Worm (Caenorhabditis elegans) whole organism, young adult: ENCODE measurements around the gene R11D1.13.

Source experiments
- B0019.2 ChIP-seq: fragments of 200-800 bp; sonication (Bioruptor generic); conservative IDR thresholded peaks from 2 replicates; pipeline ENCODE4 v1.3.6; 2022; ENCODE audit warnings: missing genetic modification reagents, missing genetic modification characterization, missing compliant biosample characterization
- B0035.1 ChIP-seq: sonication (generic microtip); optimal IDR thresholded peaks from 2 replicates; lab custom pipeline; 2016; ENCODE audit warnings: missing genetic modification characterization, mild to moderate bottlenecking, missing compliant biosample characterization, missing genotype, missing genetic modification reagents
- F23B12.7 ChIP-seq: sonication (generic microtip); optimal IDR thresholded peaks from 2 replicates; lab custom pipeline; 2017; ENCODE audit warnings: missing genetic modification characterization, mild to moderate bottlenecking, missing compliant biosample characterization, antibody characterized with exemption, moderate library complexity; ENCODE audit not compliant: insufficient read depth
- F49E8.2 ChIP-seq: sonication (generic microtip); optimal IDR thresholded peaks from 3 replicates; lab custom pipeline; 2017; ENCODE audit warnings: missing genetic modification characterization, mild to moderate bottlenecking, missing compliant biosample characterization, antibody characterized with exemption, moderate library complexity; ENCODE audit not compliant: insufficient read depth
- F52B5.7 ChIP-seq: sonication (generic microtip); optimal IDR thresholded peaks from 2 replicates; lab custom pipeline; 2016; ENCODE audit warnings: mild to moderate bottlenecking, missing genetic modification characterization, missing compliant biosample characterization
- K11D2.4 ChIP-seq: fragments of 200-800 bp; sonication (Bioruptor generic); IDR thresholded peaks from 2 replicates; pipeline ENCODE4 v1.3.6; 2022; ENCODE audit warnings: missing genetic modification reagents, missing genetic modification characterization, missing compliant biosample characterization
- Y56A3A.18 ChIP-seq: fragments of 200-800 bp; sonication (Bioruptor generic); IDR thresholded peaks from 2 replicates; pipeline ENCODE4 v1.3.6; 2022; ENCODE audit warnings: missing genetic modification reagents, missing genetic modification characterization, missing compliant biosample characterization
- attf-3 ChIP-seq: fragments of 200-800 bp; sonication (Bioruptor generic); conservative IDR thresholded peaks from 2 replicates; pipeline ENCODE4 v1.3.6; 2022; ENCODE audit warnings: missing genetic modification reagents, missing genetic modification characterization, missing compliant biosample characterization
- attf-5 ChIP-seq: fragments of 200-800 bp; sonication (Bioruptor generic); optimal IDR thresholded peaks from 2 replicates; lab custom pipeline; 2018; ENCODE audit warnings: mild to moderate bottlenecking, missing genetic modification characterization, missing compliant biosample characterization
- bed-1 ChIP-seq: fragments of 200-800 bp; sonication (Bioruptor generic); IDR thresholded peaks from 2 replicates; pipeline ENCODE4 v1.3.6; 2022; ENCODE audit warnings: missing genetic modification reagents, missing genetic modification characterization, missing compliant biosample characterization
- cebp-1 ChIP-seq, 2 experiments: fragments of 200-800 bp in 1 of 2; sonication (Bioruptor generic) in 1 of 2; sonication (generic microtip) in 1 of 2; IDR thresholded peaks in 1 of 2; optimal IDR thresholded peaks in 1 of 2; 2 replicates each; pipeline versions ENCODE4 v1.3.6 to Lab custom; 2017 to 2022; ENCODE audit warnings: missing compliant biosample characterization in 2 of 2, missing genetic modification characterization in 2 of 2, mild to moderate bottlenecking in 1 of 2, missing genetic modification reagents in 1 of 2, moderate library complexity in 1 of 2
- ceh-91 ChIP-seq: fragments of 200-800 bp; sonication (Bioruptor generic); IDR thresholded peaks from 2 replicates; pipeline ENCODE4 v1.3.6; 2022; ENCODE audit warnings: missing genetic modification reagents, missing genetic modification characterization, missing compliant biosample characterization
- die-1 ChIP-seq: sonication (generic microtip); optimal IDR thresholded peaks from 2 replicates; lab custom pipeline; 2016; ENCODE audit warnings: missing genotype, mild to moderate bottlenecking, missing genetic modification characterization, missing compliant biosample characterization
- ets-4 ChIP-seq: fragments of 200-800 bp; sonication (Bioruptor generic); optimal IDR thresholded peaks from 2 replicates; lab custom pipeline; 2018; ENCODE audit warnings: mild to moderate bottlenecking, missing genetic modification characterization, missing compliant biosample characterization
- lag-1 ChIP-seq: fragments of 200-800 bp; sonication (Bioruptor generic); IDR thresholded peaks from 2 replicates; pipeline ENCODE4 v1.3.6; 2022; ENCODE audit warnings: missing genetic modification reagents, missing genetic modification characterization, missing compliant biosample characterization
- let-607 ChIP-seq, 2 experiments: fragments of 200-800 bp in 1 of 2; sonication (Bioruptor generic) in 1 of 2; sonication (generic microtip) in 1 of 2; optimal IDR thresholded peaks; 2 replicates each; lab custom pipeline; 2016 to 2018; ENCODE audit warnings: mild to moderate bottlenecking in 2 of 2, missing compliant biosample characterization in 2 of 2, missing genetic modification characterization in 2 of 2, moderate library complexity in 2 of 2, missing genotype in 1 of 2
- lsy-27 ChIP-seq: sonication (generic microtip); optimal IDR thresholded peaks from 2 replicates; lab custom pipeline; 2017; ENCODE audit warnings: missing genetic modification characterization, mild to moderate bottlenecking, missing compliant biosample characterization, antibody characterized with exemption, missing genotype, borderline replicate concordance; ENCODE audit not compliant: insufficient read depth
- madf-6 ChIP-seq: fragments of 200-800 bp; sonication (Bioruptor generic); IDR thresholded peaks from 2 replicates; pipeline ENCODE4 v1.3.6; 2022; ENCODE audit warnings: missing genetic modification reagents, missing genetic modification characterization, missing compliant biosample characterization
- madf-8 ChIP-seq: fragments of 200-800 bp; sonication (Bioruptor generic); conservative IDR thresholded peaks from 2 replicates; pipeline ENCODE4 v1.3.6; 2022; ENCODE audit warnings: missing genetic modification reagents, missing genetic modification characterization, missing compliant biosample characterization
- mcd-1 ChIP-seq: fragments of 200-800 bp; sonication (Bioruptor generic); IDR thresholded peaks from 2 replicates; pipeline ENCODE4 v1.3.6; 2022; ENCODE audit warnings: missing genetic modification reagents, missing genetic modification characterization, missing compliant biosample characterization
- mel-28 ChIP-seq: sonication (generic microtip); optimal IDR thresholded peaks from 2 replicates; lab custom pipeline; 2016; ENCODE audit warnings: borderline replicate concordance, mild to moderate bottlenecking, missing genetic modification characterization, missing compliant biosample characterization
- mxl-1 ChIP-seq: sonication (generic microtip); optimal IDR thresholded peaks from 2 replicates; lab custom pipeline; 2016; ENCODE audit warnings: missing genetic modification characterization, missing compliant biosample characterization
- nhr-80 ChIP-seq: sonication (generic microtip); optimal IDR thresholded peaks from 2 replicates; lab custom pipeline; 2016; ENCODE audit warnings: missing genetic modification characterization, missing compliant biosample characterization
- rcor-1 ChIP-seq: fragments of 200-800 bp; sonication (Bioruptor generic); IDR thresholded peaks from 2 replicates; pipeline ENCODE4 v1.3.6; 2022; ENCODE audit warnings: missing genetic modification reagents, missing genetic modification characterization, missing compliant biosample characterization
- rec-8 ChIP-seq, 2 experiments: sonication (generic microtip); optimal IDR thresholded peaks; 2 replicates each; lab custom pipeline; 2016; ENCODE audit warnings: mild to moderate bottlenecking in 2 of 2, missing genetic modification characterization in 2 of 2, missing genetic modification reagents in 2 of 2, missing genotype in 2 of 2, missing biosample characterization in 1 of 2, missing compliant biosample characterization in 1 of 2, moderate library complexity in 1 of 2
- sea-2 ChIP-seq: fragments of 200-800 bp; sonication (Bioruptor generic); IDR thresholded peaks from 2 replicates; pipeline ENCODE4 v1.3.6; 2022; ENCODE audit warnings: missing genetic modification characterization, missing compliant biosample characterization
- snpc-1.1 ChIP-seq: sonication (generic microtip); optimal IDR thresholded peaks from 2 replicates; lab custom pipeline; 2017; ENCODE audit warnings: missing genetic modification characterization, mild to moderate bottlenecking, missing compliant biosample characterization, antibody characterized with exemption, moderate library complexity, missing genotype, missing genetic modification reagents; ENCODE audit not compliant: insufficient read depth
- snpc-1.3 ChIP-seq: sonication (generic microtip); optimal IDR thresholded peaks from 2 replicates; lab custom pipeline; 2017; ENCODE audit warnings: missing genetic modification characterization, mild to moderate bottlenecking, missing compliant biosample characterization, antibody characterized with exemption, moderate library complexity, missing genotype, missing genetic modification reagents; ENCODE audit not compliant: insufficient read depth
- snpc-4 ChIP-seq, 5 experiments: fragments of 150-350 bp in 1 of 5; sonication (generic microtip) in 4 of 5; optimal IDR thresholded peaks; 2 replicates each; lab custom pipeline; 2014 to 2018; ENCODE audit warnings: missing genetic modification characterization in 5 of 5, missing biosample characterization in 3 of 5, antibody characterized with exemption in 2 of 5, mild to moderate bottlenecking in 2 of 5, missing compliant biosample characterization in 2 of 5, missing genotype in 2 of 5, moderate library complexity in 2 of 5, missing genetic modification reagents in 1 of 5
- tbp1 ChIP-seq: fragments of 200-800 bp; sonication (Bioruptor generic); optimal IDR thresholded peaks from 2 replicates; lab custom pipeline; 2018; ENCODE audit warnings: mild to moderate bottlenecking, missing genetic modification characterization, missing compliant biosample characterization
- tlf-1 ChIP-seq: fragments of 200-800 bp; sonication (Bioruptor generic); optimal IDR thresholded peaks from 2 replicates; lab custom pipeline; 2018; ENCODE audit warnings: mild to moderate bottlenecking, missing genetic modification characterization, missing compliant biosample characterization
- ztf-3 ChIP-seq: fragments of 200-800 bp; sonication (Bioruptor generic); optimal IDR thresholded peaks from 2 replicates; lab custom pipeline; 2018; ENCODE audit warnings: mild to moderate bottlenecking, missing genetic modification characterization, missing compliant biosample characterization
- ztf-6 ChIP-seq: fragments of 200-800 bp; sonication (Bioruptor generic); IDR thresholded peaks from 2 replicates; pipeline ENCODE4 v1.3.6; 2022; ENCODE audit warnings: missing genetic modification reagents, missing genetic modification characterization, missing compliant biosample characterization

Gene R11D1.13

DNA sequence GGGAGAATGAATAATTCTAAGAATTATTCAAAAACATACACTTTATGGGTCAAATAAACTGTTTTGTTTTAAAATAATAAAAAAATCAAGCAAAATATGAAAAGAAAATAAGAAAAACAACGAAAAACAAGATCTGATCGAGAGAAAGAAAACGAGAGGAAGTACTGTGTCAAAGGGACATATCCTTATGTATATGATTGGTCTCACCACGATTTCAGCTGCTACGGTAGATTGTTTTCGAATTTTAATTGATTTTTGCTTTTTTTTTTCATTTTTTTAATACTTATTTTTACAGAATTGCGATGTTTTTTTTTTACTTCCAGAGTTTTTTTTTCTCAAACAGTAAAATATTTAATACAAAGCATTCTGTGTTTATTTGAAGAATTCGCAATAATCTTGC lies 30.2 kb upstream of the R11D1.13 start (continued):
- no peak for TF ChIP-seq F49E8.2 (tag; lab: Kevin White, UChicago)
- no peak for TF ChIP-seq let-607 (tag; optimal IDR thresholded peaks at IDR 0.05; lab: Kevin White, UChicago)
- TF ChIP-seq F52B5.7 = no peak

DNA sequence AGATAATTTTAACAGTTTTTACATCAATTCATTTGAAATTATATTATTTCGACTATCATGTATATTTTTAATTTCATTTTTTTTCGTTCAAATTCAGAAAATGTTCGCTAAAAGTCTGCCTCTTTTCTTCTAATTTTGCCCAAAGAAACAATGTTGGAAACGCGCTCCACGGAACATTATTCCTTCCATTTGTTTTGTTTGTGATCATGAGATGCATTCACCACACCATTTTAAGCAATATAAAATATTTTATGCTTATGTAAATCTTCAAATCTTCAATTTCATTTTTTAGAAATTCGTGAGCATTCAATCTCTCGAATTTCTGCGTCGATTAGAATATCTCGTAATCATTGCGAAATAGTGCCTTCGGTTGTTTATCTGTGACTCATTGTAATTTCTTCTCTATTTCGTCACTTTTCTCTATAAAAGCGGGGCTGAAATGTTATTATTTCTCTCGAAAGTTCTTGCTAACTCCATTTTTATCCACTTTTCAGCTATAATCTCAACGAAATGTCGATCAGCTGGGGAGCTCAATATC lies 29.5 kb upstream of the R11D1.13 start, which contains the start of gene istr-1:
TSS of gene istr-1 (plus strand) at position 495 of the 538 bp plus-strand sequence.
- TF ChIP-seq tbp1 (GFP tag; lab: Kevin White, UChicago) (no peak), bed-1 (GFP tag; lab: Robert Waterston, UW) (no peak), rec-8 (tag; optimal IDR thresholded peaks at IDR 0.05; lab: Kevin White, UChicago) (no peak), lag-1 (GFP tag; lab: Robert Waterston, UW) (no peak), cebp-1 (GFP tag; IDR thresholded peaks at IDR 0.05; lab: Robert Waterston, UW) (peak; percentile 92), cebp-1 (tag; optimal IDR thresholded peaks at IDR 0.05; lab: Kevin White, UChicago) (peak; percentile 98), madf-8 (GFP tag; lab: Robert Waterston, UW) (no peak), mcd-1 (GFP tag; lab: Robert Waterston, UW) (0 out of 2 replicates have a peak, but pooled peaks have one; percentile 29), Y56A3A.18 (GFP tag; lab: Robert Waterston, UW) (no peak), ceh-91 (GFP tag; lab: Robert Waterston, UW) (no peak), F23B12.7 (tag; lab: Kevin White, UChicago) (no peak), B0019.2 (GFP tag; lab: Robert Waterston, UW) (no peak), K11D2.4 (GFP tag; lab: Robert Waterston, UW) (no peak), lsy-27 (tag; lab: Kevin White, UChicago) (no peak), attf-5 (GFP tag; lab: Kevin White, UChicago) (peak; percentile 44), mxl-1 (tag; lab: Kevin White, UChicago) (no peak), ets-4 (GFP tag; lab: Kevin White, UChicago) (no peak), ztf-3 (no peak), attf-3 (GFP tag; lab: Robert Waterston, UW) (no peak), snpc-1.1 (tag; lab: Kevin White, UChicago) (no peak), rcor-1 (no peak), tlf-1 (GFP tag; lab: Kevin White, UChicago) (no peak), snpc-1.3 (no peak), nhr-80 (tag; lab: Kevin White, UChicago) (peak; percentile 23), B0035.1 (no peak), mel-28 (tag; lab: Kevin White, UChicago) (no peak), madf-6 (GFP tag; lab: Robert Waterston, UW) (no peak), snpc-4 (GFP tag; optimal IDR thresholded peaks at IDR 0.05; lab: Kevin White, UChicago) (no peak), snpc-4 (tag; optimal IDR thresholded peaks at IDR 0.05; lab: Kevin White, UChicago) (no peak), sea-2 (GFP tag; lab: Robert Waterston, UW) (no peak), die-1 (tag; lab: Kevin White, UChicago) (no peak), ztf-6 (no peak)
